Worm (Caenorhabditis elegans): ENCODE data around the gene srh-212.

The srh-212 gene

DNA sequence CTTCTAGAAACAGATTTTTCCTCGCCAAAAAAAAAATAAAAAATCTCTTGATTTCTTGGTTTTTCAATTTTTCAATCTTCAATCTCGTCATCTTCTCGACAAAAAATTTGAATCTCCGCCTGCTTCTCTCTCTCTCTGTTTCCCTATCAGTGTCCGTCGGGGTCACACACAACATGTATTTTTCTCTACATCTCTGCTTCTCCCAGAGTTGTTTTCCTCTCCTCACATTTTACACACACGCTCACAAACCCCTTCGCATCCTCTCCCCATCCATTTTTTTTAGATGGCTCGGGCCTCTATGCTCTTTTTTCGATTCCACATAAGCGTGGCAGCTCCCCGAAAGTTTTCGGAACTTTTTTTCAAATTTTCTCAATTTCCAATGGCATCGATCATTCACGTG is 17.2 kb downstream of the srh-212 start:
- TF ChIP-seq R02D3.7 (tag; optimal IDR thresholded peaks at IDR 0.05) (no peak), hmg-11 (tag; optimal IDR thresholded peaks at IDR 0.05) (peak; percentile 74), lin-15B (tag; optimal IDR thresholded peaks at IDR 0.05) (peak; percentile 97), mdl-1 (tag; optimal IDR thresholded peaks at IDR 0.05) (peak; percentile 25), snpc-4 (tag; optimal IDR thresholded peaks at IDR 0.05) (peak; percentile 13), nhr-43 (tag; optimal IDR thresholded peaks at IDR 0.05; ENCODE audit: poor library complexity, severe bottlenecking) (peak; percentile 26), pha-4 (tag; optimal IDR thresholded peaks at IDR 0.05) (peak; percentile 63), ceh-16 (tag; optimal IDR thresholded peaks at IDR 0.05) (no peak), nhr-23 (tag; optimal IDR thresholded peaks at IDR 0.05) (peak; percentile 50), nfya-1 (tag; optimal IDR thresholded peaks at IDR 0.05; ENCODE audit: insufficient read depth) (peak; percentile 60), aly-2 (tag; optimal IDR thresholded peaks at IDR 0.05) (no peak), nhr-77 (tag; optimal IDR thresholded peaks at IDR 0.05) (no peak), jun-1 (tag; optimal IDR thresholded peaks at IDR 0.05) (no peak), sea-2 (GFP tag; optimal IDR thresholded peaks at IDR 0.05) (no peak), ama-1 (optimal IDR thresholded peaks at IDR 0.05) (peak; percentile 45), lin-39 (tag; optimal IDR thresholded peaks at IDR 0.05) (peak; percentile 36), elt-2 (tag; optimal IDR thresholded peaks at IDR 0.05) (peak; percentile 37)

DNA sequence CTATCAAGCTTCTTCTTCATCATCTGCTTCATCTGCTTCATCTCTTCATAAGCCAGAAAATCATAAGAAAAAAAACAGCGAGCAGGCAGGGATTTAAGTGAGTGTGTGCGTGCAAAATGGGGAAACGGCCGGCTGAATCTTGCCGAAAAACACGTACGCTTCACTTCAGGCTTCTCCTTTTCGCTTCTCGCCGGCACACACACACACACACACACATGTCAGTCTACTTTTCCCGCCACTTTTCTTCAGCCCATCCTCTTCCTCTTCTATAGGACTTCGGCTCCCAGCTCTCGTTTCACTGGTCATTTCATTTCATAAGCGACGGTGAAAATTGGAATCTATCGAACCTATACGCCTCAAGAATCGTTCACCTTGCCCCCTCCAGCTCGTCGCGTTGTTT is 17.7 kb downstream of the srh-212 start:
- TF ChIP-seq nhr-76 (tag; optimal IDR thresholded peaks at IDR 0.05) (no peak), daf-12 (tag; optimal IDR thresholded peaks at IDR 0.05) (no peak), unc-62 (GFP tag; optimal IDR thresholded peaks at IDR 0.05) (no peak), nhr-237 (tag; optimal IDR thresholded peaks at IDR 0.05) (no peak), zag-1 (tag; optimal IDR thresholded peaks at IDR 0.05) (no peak), nhr-67 (tag; optimal IDR thresholded peaks at IDR 0.05) (no peak), ceh-9 (tag; optimal IDR thresholded peaks at IDR 0.05) (no peak), R02D3.7 (tag; optimal IDR thresholded peaks at IDR 0.05) (no peak), ceh-28 (tag; optimal IDR thresholded peaks at IDR 0.05) (no peak)

DNA sequence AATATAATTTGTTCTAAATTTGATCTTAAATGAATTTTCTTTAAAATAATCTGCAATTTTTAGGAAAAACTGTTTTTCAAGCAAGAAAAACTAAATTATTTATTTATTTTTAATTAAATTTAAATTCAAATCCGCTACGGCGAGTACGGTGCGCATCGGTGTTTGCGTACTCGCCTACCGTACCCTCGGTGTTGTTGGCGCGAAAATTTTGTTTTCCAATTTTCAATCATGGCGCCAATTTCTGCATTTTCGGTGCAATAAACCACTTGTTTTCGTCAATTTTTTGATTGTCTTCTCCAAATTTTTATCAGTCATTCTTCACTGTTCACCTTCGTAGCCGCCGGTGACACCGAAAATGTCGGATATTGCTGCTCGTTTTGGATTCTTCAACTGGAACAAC is 18.1 kb downstream of the srh-212 start, which contains the start of gene pygl-1:
TSS of gene pygl-1 (plus strand) at position 211 of the 400 bp plus-strand sequence.
- TF ChIP-seq ceh-9 (tag; optimal IDR thresholded peaks at IDR 0.05) (no peak), R02D3.7 (tag; optimal IDR thresholded peaks at IDR 0.05) (no peak), ztf-11 (tag; optimal IDR thresholded peaks at IDR 0.05) (no peak), nhr-11 (tag; optimal IDR thresholded peaks at IDR 0.05) (no peak), pha-4 (tag; optimal IDR thresholded peaks at IDR 0.05) (no peak), fkh-10 (GFP tag; optimal IDR thresholded peaks at IDR 0.05) (no peak), ama-1 (optimal IDR thresholded peaks at IDR 0.05) (no peak), mdl-1 (tag; optimal IDR thresholded peaks at IDR 0.05) (no peak), lsy-12 (tag; optimal IDR thresholded peaks at IDR 0.05) (no peak), daf-12 (tag; optimal IDR thresholded peaks at IDR 0.05) (no peak), eor-1 (tag; optimal IDR thresholded peaks at IDR 0.05) (no peak), nhr-23 (tag; optimal IDR thresholded peaks at IDR 0.05) (no peak)

DNA sequence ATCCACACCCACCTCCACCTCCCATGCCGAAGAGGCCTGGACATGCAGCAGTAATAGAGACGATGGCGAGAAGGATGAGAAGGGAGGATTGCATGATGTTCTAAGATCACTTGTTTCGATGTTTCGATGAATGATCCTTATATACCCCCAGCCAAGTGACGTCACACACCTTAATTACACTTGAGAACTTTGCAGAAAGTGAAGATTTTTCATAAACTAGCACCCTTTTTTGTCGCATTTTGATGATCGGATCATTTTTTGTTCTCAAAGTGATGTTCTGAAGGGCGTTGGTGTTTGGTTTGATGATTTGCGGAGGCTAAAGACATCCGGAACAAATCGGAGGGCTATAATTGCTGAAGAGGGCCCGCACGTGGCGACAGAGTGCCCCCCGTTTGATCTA is 21.2 kb downstream of the srh-212 start, which contains the start of gene grl-27:
TSS of gene grl-27 (minus strand) at position 101 of the 400 bp plus-strand sequence.
- TF ChIP-seq unc-39 (tag; optimal IDR thresholded peaks at IDR 0.05) (no peak), pqm-1 (tag; optimal IDR thresholded peaks at IDR 0.05) (no peak), lin-15B (tag; optimal IDR thresholded peaks at IDR 0.05) (no peak), skn-1 (tag; optimal IDR thresholded peaks at IDR 0.05) (no peak), ceh-82 (tag; optimal IDR thresholded peaks at IDR 0.05) (no peak), fkh-10 (GFP tag; optimal IDR thresholded peaks at IDR 0.05) (no peak), ceh-16 (tag; optimal IDR thresholded peaks at IDR 0.05) (no peak), nhr-67 (tag; optimal IDR thresholded peaks at IDR 0.05) (no peak), snpc-4 (tag; optimal IDR thresholded peaks at IDR 0.05) (no peak), eor-1 (tag; optimal IDR thresholded peaks at IDR 0.05) (no peak), nhr-77 (tag; optimal IDR thresholded peaks at IDR 0.05) (no peak), daf-12 (tag; optimal IDR thresholded peaks at IDR 0.05) (no peak), unc-62 (GFP tag; optimal IDR thresholded peaks at IDR 0.05) (no peak), egl-5 (tag; optimal IDR thresholded peaks at IDR 0.05) (no peak), fkh-2 (tag; optimal IDR thresholded peaks at IDR 0.05) (no peak)
